Worm (Caenorhabditis elegans) whole organism, mixed stage, embryonic: ENCODE results near the gene rpl-42.

Experiments used
- blmp-1 ChIP-seq: fragments of 150-350 bp; optimal IDR thresholded peaks from 2 replicates; lab custom pipeline; 2014; ENCODE audit warnings: missing biosample characterization, missing genetic modification characterization
- elt-3 ChIP-seq: fragments of 150-350 bp; optimal IDR thresholded peaks from 2 replicates; lab custom pipeline; 2014; ENCODE audit warnings: missing biosample characterization, missing genetic modification characterization
- mep-1 ChIP-seq: fragments of 150-350 bp; optimal IDR thresholded peaks from 2 replicates; lab custom pipeline; 2017; ENCODE audit warnings: missing biosample characterization, missing genetic modification reagents, missing genetic modification characterization, inconsistent platforms
- nhr-12 ChIP-seq: fragments of 150-350 bp; optimal IDR thresholded peaks from 2 replicates; lab custom pipeline; 2014; ENCODE audit warnings: missing biosample characterization, missing genetic modification characterization
- nhr-237 ChIP-seq: fragments of 150-350 bp; optimal IDR thresholded peaks from 2 replicates; lab custom pipeline; 2014; ENCODE audit warnings: missing biosample characterization, missing genetic modification characterization
- nhr-76 ChIP-seq: sonication (generic microtip); optimal IDR thresholded peaks from 2 replicates; lab custom pipeline; 2017; ENCODE audit warnings: missing biosample characterization, missing genetic modification characterization
- snpc-4 ChIP-seq: fragments of 150-350 bp; optimal IDR thresholded peaks from 2 replicates; lab custom pipeline; 2014; ENCODE audit warnings: missing biosample characterization, missing genetic modification characterization
- unc-62 ChIP-seq: fragments of 150-350 bp; optimal IDR thresholded peaks from 2 replicates; lab custom pipeline; 2014; ENCODE audit warnings: missing biosample characterization, missing genetic modification reagents, missing genetic modification characterization

ce11 chrII:11134828-11135227 lies 42.3 kb downstream of the rpl-42 start, which contains the start of gene F40F8.5:
- TF ChIP-seq nhr-76 (tag; lab: Kevin White, UChicago) (no peak), mep-1 (tag; lab: Kevin White, UChicago) (no peak), blmp-1 (tag; lab: Kevin White, UChicago) (no peak), nhr-12 (tag; lab: Kevin White, UChicago) (no peak), nhr-237 (tag; lab: Kevin White, UChicago) (no peak), unc-62 (no peak), elt-3 (no peak), snpc-4 (tag; lab: Kevin White, UChicago) (no peak)
